Worm (Caenorhabditis elegans) whole organism, L4/young adult: ENCODE data around the gene ugt-63.

Experiments
- W03F9.2 ChIP-seq: fragments of 150-350 bp; optimal IDR thresholded peaks from 2 replicates; lab custom pipeline; 2014; ENCODE audit warnings: missing biosample characterization, missing genetic modification characterization
- dao-5 ChIP-seq: sonication (generic microtip); optimal IDR thresholded peaks from 2 replicates; lab custom pipeline; 2016; ENCODE audit warnings: missing genotype, missing genetic modification characterization, moderate library complexity, missing compliant biosample characterization
- him-1 ChIP-seq: sonication (generic microtip); optimal IDR thresholded peaks from 2 replicates; lab custom pipeline; 2016; ENCODE audit warnings: missing genotype, missing genetic modification reagents, missing genetic modification characterization, missing compliant biosample characterization

ugt-63 gene

DNA sequence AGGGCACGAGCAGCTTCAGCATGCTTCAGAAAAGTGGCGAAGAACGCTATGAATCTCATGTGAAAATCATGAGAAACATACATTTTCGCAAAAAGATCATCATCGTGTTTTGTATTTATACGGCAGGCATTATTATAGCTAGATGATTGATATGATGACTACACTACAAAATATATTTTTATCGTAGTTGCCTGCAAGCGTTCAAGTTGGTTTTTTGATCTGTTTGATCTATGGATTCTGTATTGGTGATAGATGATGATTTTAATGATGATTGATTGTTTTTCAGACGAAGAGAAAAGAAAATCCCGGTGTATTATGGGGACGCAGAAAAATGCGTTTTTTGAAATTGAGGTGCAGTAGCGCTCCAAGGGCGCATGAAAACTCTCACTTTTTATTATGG, at the start of gene ugt-63:
Gene ugt-63 (minus strand): TSS at position 89 of the 400 bp plus-strand sequence.
- TF ChIP-seq him-1 (no peak), dao-5 (tag; lab: Kevin White, UChicago) (no peak), W03F9.2 (no peak)

DNA sequence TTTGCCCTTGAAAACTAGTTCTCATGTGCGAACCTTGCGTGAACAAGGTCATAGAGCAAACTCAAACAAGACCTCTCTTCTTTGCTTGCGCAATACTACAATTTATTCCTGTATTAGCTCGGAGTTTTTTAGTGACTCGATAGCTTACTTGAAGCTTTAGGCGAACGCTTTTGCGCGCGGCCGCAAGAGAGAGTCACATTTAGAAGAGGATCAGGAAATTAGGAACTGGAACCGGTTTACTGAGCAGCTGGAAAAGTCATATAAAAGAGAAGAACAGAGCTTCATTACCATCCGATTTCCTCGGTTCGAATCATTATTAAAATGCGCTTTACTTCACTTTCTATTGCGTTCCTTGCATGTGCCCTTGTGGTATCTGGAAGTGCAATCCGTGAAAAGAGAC, 47.7 kb upstream of the ugt-63 start, which contains the start of gene abu-15:
Gene abu-15 (plus strand): TSS at position 301 of the 400 bp plus-strand sequence.
- TF ChIP-seq W03F9.2 (no peak), dao-5 (tag; lab: Kevin White, UChicago) (no peak), him-1 (no peak)

DNA sequence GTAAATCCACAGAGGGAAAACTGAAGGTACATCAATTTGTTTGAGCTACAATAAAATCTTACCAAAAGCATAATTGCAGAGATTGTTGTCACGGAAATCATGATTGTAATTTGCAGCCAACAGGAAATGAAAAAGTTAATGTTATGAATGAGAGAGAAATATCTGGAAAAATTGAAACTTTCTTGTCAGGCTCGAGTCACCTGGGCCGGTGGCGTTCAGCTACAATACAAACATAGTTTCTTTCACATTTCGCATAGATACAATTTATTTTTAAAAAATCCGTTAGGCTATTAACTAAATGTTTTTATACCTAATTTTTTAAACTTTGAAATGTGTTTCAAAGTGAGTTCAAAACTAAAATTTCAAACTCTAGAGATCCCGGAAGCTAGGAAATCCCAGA, 47.1 kb upstream of the ugt-63 start, which contains the start of gene srx-39:
Gene srx-39 (minus strand): TSS at position 101 of the 400 bp plus-strand sequence.
- TF ChIP-seq W03F9.2 (no peak), dao-5 (tag; lab: Kevin White, UChicago) (no peak), him-1 (no peak)

DNA sequence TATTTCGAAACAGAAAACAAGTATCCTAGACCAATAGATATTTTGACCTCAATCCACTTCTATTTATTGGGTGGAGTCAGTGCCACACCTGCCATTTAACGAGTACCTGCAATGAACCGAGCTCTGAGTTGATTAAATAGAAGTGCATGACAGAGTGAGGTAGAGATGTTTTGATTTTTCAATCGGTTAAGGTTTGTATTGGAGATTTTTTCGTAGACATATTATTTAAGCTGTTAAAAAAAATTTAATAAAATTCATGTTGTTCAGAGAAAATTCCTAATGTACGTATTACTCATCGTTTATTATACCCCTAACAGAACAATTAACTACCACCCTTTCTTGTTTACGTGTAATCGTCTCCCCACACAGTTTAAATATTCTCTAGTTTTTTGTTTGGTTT, 44.9 kb upstream of the ugt-63 start, which contains the start of gene srx-38:
Gene srx-38 (minus strand): TSS at position 101 of the 400 bp plus-strand sequence.
- TF ChIP-seq W03F9.2 (no peak), dao-5 (tag; lab: Kevin White, UChicago) (no peak), him-1 (no peak)

DNA sequence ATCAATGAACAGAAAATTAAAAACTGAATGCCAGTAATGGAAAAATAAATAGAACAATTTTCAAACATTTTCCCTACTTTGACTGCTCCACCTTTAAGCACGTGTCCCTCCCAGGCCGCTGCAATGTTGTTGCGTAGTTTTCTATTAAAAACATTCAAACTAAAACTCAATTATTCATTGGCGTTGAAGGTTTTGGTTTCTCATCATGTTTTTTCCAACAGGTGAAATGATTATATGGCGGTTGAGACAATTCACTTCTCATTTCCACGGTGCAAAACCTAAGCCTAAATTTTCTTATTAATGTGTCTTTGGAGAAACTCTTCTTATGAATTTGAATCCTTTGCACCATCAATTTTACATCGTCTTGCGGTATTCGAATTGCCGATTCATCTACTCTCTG, 40.3 kb upstream of the ugt-63 start, which contains the start of gene srh-130:
Gene srh-130 (plus strand): TSS at position 301 of the 400 bp plus-strand sequence.
- TF ChIP-seq W03F9.2 (no peak), him-1 (no peak), dao-5 (tag; lab: Kevin White, UChicago) (no peak)

DNA sequence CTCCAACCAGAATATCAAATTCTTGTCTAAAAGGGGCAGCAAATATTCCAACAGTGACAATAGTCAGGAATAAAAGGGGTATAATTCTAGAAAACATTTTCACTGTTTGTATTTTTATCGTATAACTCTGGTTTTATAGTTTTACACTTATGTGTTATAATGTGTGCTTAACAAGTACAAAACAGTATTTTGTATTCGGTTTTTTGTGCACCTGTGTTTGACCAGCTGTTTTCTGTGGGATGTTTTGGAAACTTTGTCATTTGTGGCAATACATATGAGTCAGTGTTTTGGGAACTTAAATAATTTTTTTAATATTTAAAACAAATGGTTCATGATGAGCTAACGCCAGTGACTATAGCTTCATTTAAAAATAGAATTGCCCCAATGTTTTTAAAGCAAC, 35.8 kb upstream of the ugt-63 start, which contains the start of gene F14F9.6:
Gene F14F9.6 (minus strand): TSS at position 101 of the 400 bp plus-strand sequence.
- no peak for TF ChIP-seq him-1
- TF ChIP-seq W03F9.2: no peak
- no peak for TF ChIP-seq dao-5 (tag; lab: Kevin White, UChicago)

DNA sequence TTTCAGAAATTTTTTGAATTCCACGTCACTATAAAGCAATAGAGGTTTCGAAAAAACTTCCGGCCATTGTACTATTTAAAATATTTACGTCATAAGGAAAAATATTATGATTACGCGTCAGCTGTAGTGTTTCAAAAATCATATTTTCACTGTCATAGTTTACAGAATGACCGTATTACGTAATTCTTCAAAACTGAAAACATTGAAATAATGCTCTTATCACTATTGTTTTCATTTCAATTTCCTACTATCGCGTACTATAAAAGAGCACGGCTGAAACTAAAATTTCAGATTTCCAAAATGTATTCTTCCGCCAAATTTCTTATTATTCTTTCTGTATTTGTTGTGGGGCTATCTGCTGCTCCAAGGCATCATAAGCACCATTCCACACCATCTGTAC, 34.0 kb upstream of the ugt-63 start, which contains the start of gene F14F9.2:
Gene F14F9.2 (plus strand): TSS at position 301 of the 400 bp plus-strand sequence.
- TF ChIP-seq W03F9.2 (no peak), him-1 (no peak), dao-5 (tag; lab: Kevin White, UChicago) (no peak)

DNA sequence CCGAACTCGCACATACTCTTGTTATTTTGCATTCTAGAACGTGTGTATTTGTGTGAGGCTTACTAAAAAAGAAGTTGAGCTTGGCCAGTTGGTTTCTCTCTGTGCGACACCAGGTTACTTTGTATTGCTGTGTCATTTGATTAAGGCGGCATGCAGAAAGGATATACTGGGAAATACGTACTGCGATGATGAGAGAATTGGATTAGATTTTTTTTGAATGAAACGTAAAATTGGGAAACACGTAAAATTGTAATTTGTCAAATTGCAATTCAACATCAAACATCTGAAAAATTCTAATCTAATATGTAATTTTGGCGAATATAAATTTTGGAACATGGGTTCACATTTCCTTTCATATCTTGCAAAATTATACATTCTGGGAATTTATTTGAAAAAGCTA, 33.2 kb upstream of the ugt-63 start, which contains the start of gene srh-129:
Gene srh-129 (minus strand): TSS at position 101 of the 400 bp plus-strand sequence.
- TF ChIP-seq dao-5 (tag; lab: Kevin White, UChicago) (no peak), him-1 (no peak)

DNA sequence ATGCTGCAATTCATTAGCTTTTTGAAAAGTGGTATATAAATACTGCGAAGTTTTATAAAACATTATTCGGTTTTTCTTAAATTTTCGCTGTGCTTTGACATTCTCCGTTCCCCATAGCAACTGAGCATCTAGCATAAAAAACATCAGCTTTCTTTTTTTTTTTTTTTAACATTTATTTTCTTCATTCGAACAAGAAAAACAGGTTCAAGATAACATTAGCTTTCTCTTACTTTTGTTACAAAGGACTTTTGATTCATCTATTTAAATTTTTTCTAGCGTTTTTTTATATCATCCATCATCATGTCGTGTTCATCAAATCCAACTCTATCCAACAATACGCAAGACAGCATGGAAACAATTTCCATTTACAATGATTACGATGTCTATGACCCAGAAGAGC, 27.3 kb upstream of the ugt-63 start, which contains the start of gene F14F9.3:
Gene F14F9.3 (plus strand): TSS at position 301 of the 400 bp plus-strand sequence.
- TF ChIP-seq him-1 (no peak), W03F9.2 (no peak), dao-5 (tag; lab: Kevin White, UChicago) (no peak)

DNA sequence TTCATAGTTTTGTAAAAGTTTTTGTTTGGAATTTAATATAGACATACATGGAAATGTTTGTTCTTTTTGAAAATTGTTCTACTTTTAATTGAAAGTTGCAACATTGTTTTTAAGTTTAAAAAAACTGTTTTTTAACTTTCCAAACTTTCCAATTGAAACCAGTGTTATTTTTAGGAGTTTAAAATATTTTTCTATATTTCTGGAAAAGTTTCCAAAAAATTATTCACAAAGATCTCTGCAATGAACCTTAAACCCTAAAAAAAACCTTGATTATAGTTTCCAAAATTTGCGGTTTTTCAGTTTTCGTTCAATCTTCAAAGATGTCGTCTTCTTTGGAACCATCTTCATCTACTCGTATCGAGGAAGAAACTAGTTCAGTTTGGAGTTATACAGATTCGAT, 21.9 kb upstream of the ugt-63 start, which contains the start of gene F14F9.4:
Gene F14F9.4 (plus strand): TSS at position 301 of the 400 bp plus-strand sequence.
- TF ChIP-seq W03F9.2 (no peak), dao-5 (tag; lab: Kevin White, UChicago) (no peak), him-1 (no peak)

DNA sequence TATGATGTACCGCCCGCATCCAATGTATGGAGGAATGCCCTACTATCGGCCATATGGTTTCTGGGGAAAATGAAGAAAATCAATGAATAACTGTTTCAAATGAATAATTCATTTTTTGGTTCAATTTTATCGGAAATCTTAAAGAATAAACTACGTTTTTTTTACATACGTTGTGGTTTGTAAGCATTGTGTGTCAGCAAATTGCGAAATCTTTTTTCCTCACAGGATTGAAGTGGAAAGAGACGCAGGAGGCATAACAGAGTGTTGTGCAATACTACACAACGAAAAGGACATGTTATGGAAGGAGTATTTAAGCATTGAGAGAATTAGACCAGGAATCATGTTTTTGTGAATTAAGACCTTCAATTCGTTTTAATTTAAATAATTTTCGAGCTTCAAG, 20.8 kb upstream of the ugt-63 start:
- TF ChIP-seq W03F9.2 (peak; percentile 29), dao-5 (tag; lab: Kevin White, UChicago) (no peak), him-1 (no peak)

DNA sequence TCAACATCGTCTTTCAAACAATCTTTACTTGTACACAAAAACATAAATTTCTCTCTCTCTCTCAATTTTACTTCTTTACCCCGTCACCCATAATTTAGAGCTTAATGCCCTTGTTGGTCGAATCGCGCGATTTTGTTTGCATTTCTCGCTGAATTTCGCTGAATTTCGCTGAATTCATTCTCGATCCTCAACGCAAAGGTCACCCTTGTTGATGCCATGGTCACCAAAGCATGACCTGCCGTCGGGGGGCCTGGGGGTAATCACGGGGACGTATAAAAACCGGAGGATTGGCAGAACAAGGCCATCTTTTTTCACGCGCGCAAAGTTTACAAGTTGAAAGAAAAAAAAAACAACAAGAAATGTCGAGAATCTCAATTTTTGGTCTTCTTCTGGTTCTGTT, 19.4 kb upstream of the ugt-63 start, which contains the start of gene F14F9.8:
Gene F14F9.8 (plus strand): TSS at position 301 of the 400 bp plus-strand sequence.
- TF ChIP-seq him-1: no peak
- no peak for TF ChIP-seq dao-5 (tag; lab: Kevin White, UChicago)
- TF ChIP-seq W03F9.2: no peak

DNA sequence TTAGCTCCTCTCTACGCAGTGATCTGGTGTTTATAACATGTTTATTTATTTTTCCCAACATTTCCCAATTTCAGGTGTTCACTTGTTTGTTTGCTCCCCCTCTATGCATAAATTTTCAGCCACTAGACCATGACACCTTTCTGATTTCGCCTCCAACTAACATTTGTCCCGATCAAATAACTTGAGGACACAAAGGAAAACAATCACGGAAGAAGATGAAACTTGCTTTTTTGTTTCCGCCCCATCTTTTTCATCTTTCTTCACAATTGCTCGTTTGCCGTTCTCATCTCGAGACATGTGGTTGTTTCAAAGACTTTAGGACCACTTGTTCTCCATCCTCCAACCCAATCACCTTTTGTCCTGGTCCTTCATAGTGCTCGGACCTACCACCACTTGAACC, 16.2 kb upstream of the ugt-63 start, which contains the start of gene F14F9.5:
Gene F14F9.5 (plus strand): TSS at position 301 of the 400 bp plus-strand sequence.
- TF ChIP-seq W03F9.2: no peak

DNA sequence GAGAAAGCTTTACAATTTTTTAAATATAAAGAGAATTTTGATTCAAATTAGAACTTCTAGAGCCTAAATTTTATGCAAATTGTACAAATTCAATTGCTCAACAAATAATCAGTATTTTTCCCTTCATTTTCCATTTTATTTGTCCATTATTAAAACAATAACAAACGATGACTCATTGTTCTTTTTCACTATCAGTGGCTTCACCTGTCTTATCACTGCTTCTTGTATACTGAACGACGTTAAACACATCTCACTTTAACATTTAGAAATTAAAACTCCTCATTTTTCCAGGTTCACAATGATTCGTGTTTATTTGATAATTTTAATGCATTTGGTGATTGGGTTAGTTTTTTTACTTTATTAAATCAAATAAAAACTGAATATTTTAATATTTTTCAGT, 9.1 kb upstream of the ugt-63 start, which contains the start of gene sid-1:
Gene sid-1 (plus strand): TSS at position 292 of the 400 bp plus-strand sequence.
- no peak for TF ChIP-seq dao-5 (tag; lab: Kevin White, UChicago)
- TF ChIP-seq him-1: no peak
- TF ChIP-seq W03F9.2: no peak

DNA sequence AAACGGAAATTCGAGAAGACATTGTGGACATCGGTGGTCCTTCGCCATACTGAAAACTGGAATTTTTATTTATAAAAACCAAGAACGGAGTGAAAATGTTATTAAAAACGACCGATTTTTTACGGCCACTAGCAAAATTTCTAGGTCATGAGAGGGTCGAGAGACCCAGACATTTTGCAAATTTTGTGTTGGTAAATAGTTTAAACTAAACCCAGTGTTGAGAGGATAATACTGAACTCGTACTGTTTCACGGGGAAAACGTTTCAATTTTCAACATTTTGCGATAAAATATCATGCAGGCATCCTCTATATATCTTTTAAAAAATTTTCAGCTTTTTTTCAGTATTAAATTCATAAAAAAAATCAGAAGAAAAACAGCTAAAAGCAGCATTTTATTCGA, 8.5 kb upstream of the ugt-63 start, which contains the start of gene C04F5.9:
Gene C04F5.9 (minus strand): TSS at position 101 of the 400 bp plus-strand sequence.
- TF ChIP-seq W03F9.2 (no peak), him-1 (no peak), dao-5 (tag; lab: Kevin White, UChicago) (no peak)
